Worm (Caenorhabditis elegans): ENCODE results near the gene ZK354.2.

DNA sequence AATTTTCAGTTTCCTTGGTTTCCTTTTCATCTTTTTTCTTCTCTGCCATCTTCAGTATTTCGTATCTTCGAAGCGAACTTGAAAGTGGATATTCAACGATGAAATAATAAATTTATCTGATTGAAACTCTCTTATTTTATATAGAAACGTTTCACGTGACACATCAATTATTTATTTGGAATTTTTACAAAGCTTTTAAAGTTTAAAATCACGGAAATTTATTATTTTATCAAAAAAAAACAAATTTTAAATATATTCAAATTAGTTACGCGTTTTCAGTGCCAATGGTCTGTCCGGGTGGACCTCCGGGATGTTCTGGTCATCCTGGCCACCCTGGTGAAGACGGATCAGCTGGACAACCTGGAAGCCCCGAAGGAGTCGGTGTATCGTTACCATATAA is 10.2 kb upstream of the ZK354.2 start, which contains the start of gene ZK354.7:
- TF ChIP-seq flt-1 (GFP tag; IDR thresholded peaks at IDR 0.05) (no peak), ama-1 (optimal IDR thresholded peaks at IDR 0.05) (no peak), ets-7 (tag; optimal IDR thresholded peaks at IDR 0.05) (no peak)
